Worm (Caenorhabditis elegans): Measurements from ENCODE around the gene BE10.5.
A peak's percentile ranks its signal among the peaks of the same experiment; 100 is the strongest.

BE10.5 gene

ce11 chrIII:12773753-12774152, 32.9 kb downstream of the BE10.5 start:
- TF ChIP-seq hif-1 (tag; optimal IDR thresholded peaks at IDR 0.05) (no peak), unc-62 (GFP tag; optimal IDR thresholded peaks at IDR 0.05 in 1 of 2) (peak in 1 of 2 experiments; percentile 56), unc-62 (tag; optimal IDR thresholded peaks at IDR 0.05) (no peak), F44E2.7 (GFP tag; IDR thresholded peaks at IDR 0.05) (no peak)

ce11 chrIII:12764241-12764640, 42.4 kb downstream of the BE10.5 start, which contains the start of the genes irld-19 and irld-61:
Gene irld-19 (minus strand): TSS chrIII:12764341.
Gene irld-61 (plus strand): TSS chrIII:12764553.
- TF ChIP-seq lir-3 (tag; optimal IDR thresholded peaks at IDR 0.05) (no peak), zfp-3 (GFP tag; conservative IDR thresholded peaks at IDR 0.05) (no peak), Y48G9A.11 (GFP tag; IDR thresholded peaks at IDR 0.05) (no peak), ces-1 (GFP tag; optimal IDR thresholded peaks at IDR 0.05) (no peak), F44E2.7 (GFP tag; IDR thresholded peaks at IDR 0.05) (no peak), lin-39 (tag; optimal IDR thresholded peaks at IDR 0.05) (no peak), nhr-10 (tag; optimal IDR thresholded peaks at IDR 0.05) (no peak), nhr-42 (GFP tag; IDR thresholded peaks at IDR 0.05) (no peak), T26A8.4 (GFP tag; IDR thresholded peaks at IDR 0.05) (no peak), mdl-1 (tag; optimal IDR thresholded peaks at IDR 0.05) (no peak)

- no peak for TF ChIP-seq lir-3 (tag; optimal IDR thresholded peaks at IDR 0.05)
- TF ChIP-seq zip-2 (tag; optimal IDR thresholded peaks at IDR 0.05) = no peak
- no peak for TF ChIP-seq vab-7 (GFP tag; IDR thresholded peaks at IDR 0.05)
- TF ChIP-seq zip-11 (GFP tag; IDR thresholded peaks at IDR 0.05) = no peak
- no peak for TF ChIP-seq pha-4 (GFP tag; IDR thresholded peaks at IDR 0.05)
- no peak for TF ChIP-seq pha-4 (tag; optimal IDR thresholded peaks at IDR 0.05)
- no peak for TF ChIP-seq lin-29 (GFP tag; IDR thresholded peaks at IDR 0.05)
- TF ChIP-seq daf-8 (GFP tag; IDR thresholded peaks at IDR 0.05) = no peak
Measured at ce11 chrIII:12757367-12757766, 49.2 kb downstream of the BE10.5 start, which contains the start of gene srw-9. Gene srw-9 (plus strand): TSS chrIII:12757667.
